Worm (Caenorhabditis elegans): ENCODE data around the gene T07A5.7.

- no peak for TF ChIP-seq lin-15B (tag; optimal IDR thresholded peaks at IDR 0.05)
- no peak for TF ChIP-seq lsy-2 (tag; optimal IDR thresholded peaks at IDR 0.05)
- TF ChIP-seq zag-1 (tag; optimal IDR thresholded peaks at IDR 0.05), result no peak
- TF ChIP-seq snpc-4 (tag; optimal IDR thresholded peaks at IDR 0.05), result no peak
- no peak for TF ChIP-seq lin-13 (GFP tag; optimal IDR thresholded peaks at IDR 0.05)
- no peak for TF ChIP-seq aly-2 (tag; optimal IDR thresholded peaks at IDR 0.05)
Measured at ce11 chrIII:10335086-10335485, 24.2 kb upstream of the T07A5.7 start, which contains the start of gene ced-9.
